Fruit fly (Drosophila melanogaster) whole organism, embryonic: ENCODE data around the gene mag.

Source experiments
- Abd-B ChIP-seq: fragments of 200-800 bp; sonication (Bioruptor generic); optimal IDR thresholded peaks from 2 replicates; lab custom pipeline; 2018; ENCODE audit warnings: missing biosample characterization, mild to moderate bottlenecking, missing genetic modification characterization, moderate library complexity
- BEAF-32 ChIP-seq: fragments of 200-800 bp; sonication (Bioruptor generic); optimal IDR thresholded peaks from 3 replicates; lab custom pipeline; 2017; ENCODE audit warnings: missing biosample characterization, missing genetic modification characterization, mild to moderate bottlenecking, moderate library complexity, missing genetic modification reagents
- Bdp1 ChIP-seq: fragments of 200-800 bp; sonication (Bioruptor generic); optimal IDR thresholded peaks from 3 replicates; lab custom pipeline; 2016; ENCODE audit warnings: missing biosample characterization, missing genetic modification characterization
- Bgb ChIP-seq: fragments of 200-800 bp; sonication (Bioruptor generic); IDR thresholded peaks from 2 replicates; pipeline ENCODE4 v1.3.6; 2022; ENCODE audit warnings: missing biosample characterization, missing genetic modification characterization; ENCODE audit not compliant: partially characterized antibody
- Bteb2 ChIP-seq: fragments of 200-800 bp; sonication (Bioruptor generic); optimal IDR thresholded peaks from 2 replicates; lab custom pipeline; 2016; ENCODE audit warnings: missing biosample characterization, missing genetic modification characterization
- CG12744 ChIP-seq: fragments of 200-800 bp; sonication (Bioruptor generic); optimal IDR thresholded peaks from 2 replicates; lab custom pipeline; 2016; ENCODE audit warnings: missing biosample characterization, missing genetic modification characterization
- CG13287 ChIP-seq: fragments of 200-800 bp; sonication (Bioruptor generic); IDR thresholded peaks from 2 replicates; pipeline ENCODE4 v1.3.6; 2022; ENCODE audit warnings: missing biosample characterization, missing genetic modification characterization; ENCODE audit not compliant: partially characterized antibody
- CG15011 ChIP-seq: fragments of 200-800 bp; sonication (Bioruptor generic); optimal IDR thresholded peaks from 3 replicates; lab custom pipeline; 2018; ENCODE audit warnings: missing biosample characterization, mild to moderate bottlenecking, missing genetic modification characterization
- CG15479 ChIP-seq: fragments of 200-800 bp; sonication (Bioruptor generic); optimal IDR thresholded peaks from 3 replicates; lab custom pipeline; 2019; ENCODE audit warnings: missing biosample characterization, mild to moderate bottlenecking, missing genetic modification characterization, moderate library complexity
- CG1603 ChIP-seq: fragments of 200-800 bp; sonication (Bioruptor generic); optimal IDR thresholded peaks from 2 replicates; lab custom pipeline; 2019; ENCODE audit warnings: missing biosample characterization, mild to moderate bottlenecking, missing genetic modification characterization, moderate library complexity
- CG17912 ChIP-seq: fragments of 200-800 bp; sonication (Bioruptor generic); optimal IDR thresholded peaks from 2 replicates; lab custom pipeline; 2018; ENCODE audit warnings: missing biosample characterization, mild to moderate bottlenecking, missing genetic modification characterization
- CG2116 ChIP-seq: fragments of 200-800 bp; sonication (Bioruptor generic); optimal IDR thresholded peaks from 3 replicates; lab custom pipeline; 2018; ENCODE audit warnings: missing biosample characterization, mild to moderate bottlenecking, missing genetic modification characterization
- CG2120 ChIP-seq: fragments of 200-800 bp; sonication (Bioruptor generic); optimal IDR thresholded peaks from 3 replicates; lab custom pipeline; 2016; ENCODE audit warnings: missing biosample characterization, missing genetic modification characterization
- CG2199 ChIP-seq: fragments of 200-800 bp; sonication (Bioruptor generic); IDR thresholded peaks from 3 replicates; pipeline ENCODE4 v1.3.6; 2022; ENCODE audit warnings: missing biosample characterization, missing genetic modification characterization
- CG31365 ChIP-seq: fragments of 200-800 bp; sonication (Bioruptor generic); optimal IDR thresholded peaks from 2 replicates; lab custom pipeline; 2018; ENCODE audit warnings: missing biosample characterization, mild to moderate bottlenecking, missing genetic modification characterization
- CG34376 ChIP-seq: fragments of 200-800 bp; sonication (Bioruptor generic); optimal IDR thresholded peaks from 2 replicates; lab custom pipeline; 2018; ENCODE audit warnings: missing biosample characterization, mild to moderate bottlenecking, missing genetic modification characterization
- CG43689 ChIP-seq: fragments of 200-800 bp; sonication (Bioruptor generic); IDR thresholded peaks from 2 replicates; pipeline ENCODE4 v1.3.6; 2022; ENCODE audit warnings: missing biosample characterization, missing genetic modification characterization
- CG4820 ChIP-seq: fragments of 200-800 bp; sonication (Bioruptor generic); optimal IDR thresholded peaks from 3 replicates; lab custom pipeline; 2016; ENCODE audit warnings: missing biosample characterization, missing genetic modification characterization
- CG5180 ChIP-seq: fragments of 200-800 bp; sonication (Bioruptor generic); optimal IDR thresholded peaks from 3 replicates; lab custom pipeline; 2017; ENCODE audit warnings: missing biosample characterization, missing genetic modification characterization, mild to moderate bottlenecking, moderate library complexity, missing genetic modification reagents
- CG7963 ChIP-seq: fragments of 200-800 bp; sonication (Bioruptor generic); IDR thresholded peaks from 3 replicates; pipeline ENCODE4 v1.3.6; 2022; ENCODE audit warnings: missing biosample characterization, missing genetic modification characterization; ENCODE audit not compliant: partially characterized antibody
- CG8089 ChIP-seq: fragments of 200-800 bp; sonication (Bioruptor generic); optimal IDR thresholded peaks from 3 replicates; lab custom pipeline; 2016; ENCODE audit warnings: missing biosample characterization, missing genetic modification characterization
- CG8290 ChIP-seq, 3 experiments: fragments of 200-800 bp; sonication (Bioruptor generic); optimal IDR thresholded peaks; 2 replicates each; lab custom pipeline; 2016 to 2019; ENCODE audit warnings: missing biosample characterization in 3 of 3, missing genetic modification characterization in 3 of 3, mild to moderate bottlenecking in 2 of 3, moderate library complexity in 1 of 3
- CG8944 ChIP-seq: fragments of 200-800 bp; sonication (Bioruptor generic); optimal IDR thresholded peaks from 3 replicates; lab custom pipeline; 2016; ENCODE audit warnings: missing biosample characterization, missing genetic modification characterization
- Dad ChIP-seq: fragments of 200-800 bp; sonication (Bioruptor generic); optimal IDR thresholded peaks from 3 replicates; lab custom pipeline; 2016; ENCODE audit warnings: missing biosample characterization, missing genetic modification characterization
- Dek ChIP-seq: fragments of 200-800 bp; sonication (Bioruptor generic); optimal IDR thresholded peaks from 3 replicates; lab custom pipeline; 2019; ENCODE audit warnings: missing biosample characterization, mild to moderate bottlenecking, missing genetic modification characterization, moderate library complexity
- Dp ChIP-seq: fragments of 200-800 bp; sonication (Bioruptor generic); optimal IDR thresholded peaks from 2 replicates; lab custom pipeline; 2018; ENCODE audit warnings: missing biosample characterization, mild to moderate bottlenecking, missing genetic modification characterization, moderate library complexity
- HmgD ChIP-seq: fragments of 200-800 bp; sonication (Bioruptor generic); optimal IDR thresholded peaks from 3 replicates; lab custom pipeline; 2016; ENCODE audit warnings: missing biosample characterization, missing genetic modification characterization
- HmgZ ChIP-seq: fragments of 200-800 bp; sonication (Bioruptor generic); optimal IDR thresholded peaks from 2 replicates; lab custom pipeline; 2018; ENCODE audit warnings: missing biosample characterization, mild to moderate bottlenecking, missing genetic modification characterization
- Hr51 ChIP-seq, 2 experiments: fragments of 200-800 bp; sonication (Bioruptor generic); optimal IDR thresholded peaks; 2 replicates in 1 of 2; 3 replicates in 1 of 2; lab custom pipeline; 2016 to 2018; ENCODE audit warnings: missing biosample characterization in 2 of 2, missing genetic modification characterization in 2 of 2, mild to moderate bottlenecking in 1 of 2, moderate library complexity in 1 of 2
- Mes4 ChIP-seq: fragments of 200-800 bp; sonication (Bioruptor generic); optimal IDR thresholded peaks from 2 replicates; lab custom pipeline; 2016; ENCODE audit warnings: missing biosample characterization, missing genetic modification characterization
- Neu2 ChIP-seq: fragments of 200-800 bp; sonication (Bioruptor generic); optimal IDR thresholded peaks from 3 replicates; lab custom pipeline; 2016; ENCODE audit warnings: missing biosample characterization, missing genetic modification characterization, borderline replicate concordance
- Nf-YA ChIP-seq: fragments of 200-800 bp; sonication (Bioruptor generic); IDR thresholded peaks from 2 replicates; pipeline ENCODE4 v1.3.6; 2022; ENCODE audit warnings: missing biosample characterization, missing genetic modification characterization
- PHDP ChIP-seq: fragments of 200-800 bp; sonication (Bioruptor generic); optimal IDR thresholded peaks from 3 replicates; lab custom pipeline; 2018; ENCODE audit warnings: missing biosample characterization, mild to moderate bottlenecking, missing genetic modification characterization, moderate library complexity
- Ravus ChIP-seq: fragments of 200-800 bp; sonication (Bioruptor generic); IDR thresholded peaks from 2 replicates; pipeline ENCODE4 v1.3.6; 2022; ENCODE audit warnings: missing biosample characterization, missing genetic modification characterization
- bbx ChIP-seq: fragments of 200-800 bp; sonication (Bioruptor generic); IDR thresholded peaks from 2 replicates; pipeline ENCODE4 v1.3.6; 2022; ENCODE audit warnings: missing biosample characterization, missing genetic modification characterization; ENCODE audit not compliant: partially characterized antibody
- hkb ChIP-seq, 2 experiments: fragments of 200-800 bp in 1 of 2; fragments of >200 bp in 1 of 2; sonication (Bioruptor generic) in 1 of 2; IDR thresholded peaks in 1 of 2; optimal IDR thresholded peaks in 1 of 2; 2 replicates each; pipeline versions ENCODE4 v1.3.6 to Lab custom; 2017 to 2022; ENCODE audit warnings: missing biosample characterization in 1 of 2, missing genetic modification characterization in 1 of 2
- lab ChIP-seq: fragments of 200-800 bp; sonication (Bioruptor generic); optimal IDR thresholded peaks from 3 replicates; lab custom pipeline; 2017; ENCODE audit warnings: missing biosample characterization, missing genetic modification characterization, mild to moderate bottlenecking, moderate library complexity, missing genetic modification reagents
- mam ChIP-seq: fragments of 200-800 bp; sonication (Bioruptor generic); optimal IDR thresholded peaks from 3 replicates; lab custom pipeline; 2016; ENCODE audit warnings: missing biosample characterization, missing genetic modification characterization
- mirr ChIP-seq: fragments of 200-800 bp; sonication (Bioruptor generic); optimal IDR thresholded peaks from 3 replicates; lab custom pipeline; 2018; ENCODE audit warnings: missing biosample characterization, mild to moderate bottlenecking, missing genetic modification characterization
- nerfin-1 ChIP-seq: fragments of 200-800 bp; sonication (Bioruptor generic); optimal IDR thresholded peaks from 3 replicates; lab custom pipeline; 2019; ENCODE audit warnings: missing biosample characterization, mild to moderate bottlenecking, missing genetic modification characterization, moderate library complexity
- rib ChIP-seq: fragments of 200-800 bp; sonication (Bioruptor generic); IDR thresholded peaks from 2 replicates; pipeline ENCODE4 v1.3.6; 2022; ENCODE audit warnings: missing biosample characterization, missing genetic modification characterization
- sens ChIP-seq: fragments of 200-800 bp; sonication (Bioruptor generic); peaks from one replicate; lab custom pipeline; 2016; ENCODE audit warnings: missing biosample characterization, missing genetic modification characterization
- sim ChIP-seq: fragments of 200-800 bp; sonication (Bioruptor generic); IDR thresholded peaks from 2 replicates; pipeline ENCODE4 v1.3.6; 2022; ENCODE audit warnings: missing biosample characterization, missing genetic modification characterization
- sna ChIP-seq: fragments of 200-800 bp; sonication (Bioruptor generic); IDR thresholded peaks from 2 replicates; pipeline ENCODE4 v1.3.6; 2022; ENCODE audit warnings: missing biosample characterization, missing genetic modification characterization; ENCODE audit not compliant: partially characterized antibody
- sob ChIP-seq: fragments of 200-800 bp; sonication (Bioruptor generic); IDR thresholded peaks from 2 replicates; pipeline ENCODE4 v1.3.6; 2022; ENCODE audit warnings: missing biosample characterization, missing genetic modification characterization
- sqz ChIP-seq: fragments of 200-800 bp; sonication (Bioruptor generic); optimal IDR thresholded peaks from 3 replicates; lab custom pipeline; 2018; ENCODE audit warnings: missing biosample characterization, mild to moderate bottlenecking, missing genetic modification characterization
- stwl ChIP-seq: fragments of 200-800 bp; sonication (Bioruptor generic); optimal IDR thresholded peaks from 3 replicates; lab custom pipeline; 2018; ENCODE audit warnings: missing biosample characterization, mild to moderate bottlenecking, missing genetic modification characterization, moderate library complexity
- tup ChIP-seq: fragments of 200-800 bp; sonication (Bioruptor generic); optimal IDR thresholded peaks from 2 replicates; lab custom pipeline; 2016; ENCODE audit warnings: missing biosample characterization, mild to moderate bottlenecking, missing genetic modification characterization, moderate library complexity

mag gene

dm6 chr3L:20491525-20492132 is 31.1 kb downstream of the mag start, which contains the start of gene ND-39 (continued):
- TF ChIP-seq Dp (GFP tag; lab: Kevin White, UChicago), result peak; percentile 65
- no peak for TF ChIP-seq PHDP (tag; lab: Kevin White, UChicago)
- no peak for TF ChIP-seq CG8944 (GFP tag; lab: Kevin White, UChicago)
- TF ChIP-seq Abd-B, result no peak
- no peak for TF ChIP-seq Mes4
- TF ChIP-seq bbx (GFP tag; lab: Robert Waterston, UW), result peak; percentile 36; the same call in 1 of the 2 replicates
- TF ChIP-seq CG15011 (GFP tag; lab: Kevin White, UChicago), result no peak
- TF ChIP-seq CG5180 (GFP tag; lab: Kevin White, UChicago), result no peak
- peak; percentile 49 for TF ChIP-seq stwl
- no peak for TF ChIP-seq Hr51 (GFP tag; optimal IDR thresholded peaks at IDR 0.05; lab: Kevin White, UChicago)
- no peak for TF ChIP-seq tup (GFP tag; lab: Kevin White, UChicago)
- TF ChIP-seq CG34376 (GFP tag; lab: Kevin White, UChicago), result peak; percentile 35
- TF ChIP-seq Ravus (GFP tag; lab: Robert Waterston, UW), result no peak
- no peak for TF ChIP-seq Dek (tag; lab: Kevin White, UChicago)
- TF ChIP-seq CG15479, result no peak
- TF ChIP-seq nerfin-1 (tag; lab: Kevin White, UChicago), result no peak
- no peak for TF ChIP-seq sqz (GFP tag; lab: Kevin White, UChicago)
- no peak for TF ChIP-seq sob (GFP tag; lab: Robert Waterston, UW)
- peak; percentile 55 for TF ChIP-seq lab (GFP tag; lab: Kevin White, UChicago)
- TF ChIP-seq sim (GFP tag; lab: Robert Waterston, UW), result no peak
- TF ChIP-seq BEAF-32, result peak; percentile 47
- TF ChIP-seq CG7963 (GFP tag; lab: Robert Waterston, UW), result no peak
- TF ChIP-seq CG12744 (GFP tag; lab: Kevin White, UChicago), result no peak
- no peak for TF ChIP-seq Dad (GFP tag; lab: Kevin White, UChicago)
- TF ChIP-seq HmgD (GFP tag; lab: Kevin White, UChicago), result no peak
- TF ChIP-seq CG8290 (GFP tag; optimal IDR thresholded peaks at IDR 0.05; lab: Kevin White, UChicago), result no peak
- peak in 1 of 2 experiments; percentile 29 for TF ChIP-seq CG8290 (tag; optimal IDR thresholded peaks at IDR 0.05; lab: Kevin White, UChicago)
- TF ChIP-seq CG4820 (GFP tag; lab: Kevin White, UChicago), result no peak
- no peak for TF ChIP-seq CG17912 (GFP tag; lab: Kevin White, UChicago)
- no peak for TF ChIP-seq CG2120 (GFP tag; lab: Kevin White, UChicago)
- peak; percentile 93 for TF ChIP-seq CG2116 (GFP tag; lab: Kevin White, UChicago)
- peak; percentile 1 for TF ChIP-seq CG1603 (tag; lab: Kevin White, UChicago)
- no peak for TF ChIP-seq rib (GFP tag; lab: Robert Waterston, UW)
- TF ChIP-seq CG13287, result peak; percentile 54
- no peak for TF ChIP-seq Nf-YA (GFP tag; lab: Robert Waterston, UW)
- peak; percentile 90 for TF ChIP-seq CG2199 (GFP tag; lab: Robert Waterston, UW)
- TF ChIP-seq mam (GFP tag; lab: Kevin White, UChicago), result no peak
- 0 out of 2 replicates have a peak, but pooled peaks have one; percentile 12 for TF ChIP-seq Bgb (GFP tag; lab: Robert Waterston, UW)
- TF ChIP-seq sna (GFP tag; lab: Robert Waterston, UW), result no peak
- peak; percentile 24 for TF ChIP-seq HmgZ
- peak; percentile 75 for TF ChIP-seq Neu2 (GFP tag; lab: Kevin White, UChicago)
- no peak for TF ChIP-seq CG8089 (GFP tag; lab: Kevin White, UChicago)
- no peak for TF ChIP-seq CG43689 (GFP tag; lab: Robert Waterston, UW)
- peak; percentile 37 for TF ChIP-seq sens (GFP tag; lab: Kevin White, UChicago)
- TF ChIP-seq CG31365 (tag; lab: Kevin White, UChicago), result no peak
- TF ChIP-seq hkb (optimal IDR thresholded peaks at IDR 0.05; lab: Kevin White, UChicago), result no peak
- TF ChIP-seq hkb (GFP tag; IDR thresholded peaks at IDR 0.05; lab: Robert Waterston, UW), result no peak
- no peak for TF ChIP-seq Bteb2 (GFP tag; lab: Kevin White, UChicago)
- TF ChIP-seq mirr (GFP tag; lab: Kevin White, UChicago), result peak; percentile 31
- no peak for TF ChIP-seq Bdp1 (GFP tag; lab: Kevin White, UChicago)
